Worm (Caenorhabditis elegans) whole organism, midembryonic: ENCODE measurements around the gene pgp-7.

Source experiments
- T22C8.4 ChIP-seq: fragments of 200-800 bp; sonication (Bioruptor generic); IDR thresholded peaks from 2 replicates; pipeline ENCODE4 v1.3.6; 2022; ENCODE audit warnings: missing genetic modification characterization, missing compliant biosample characterization
- cog-1 ChIP-seq: sonication (generic microtip); optimal IDR thresholded peaks from 2 replicates; lab custom pipeline; 2016; ENCODE audit warnings: missing genetic modification characterization, missing compliant biosample characterization
- flt-1 ChIP-seq: fragments of 200-800 bp; sonication (Bioruptor generic); IDR thresholded peaks from 2 replicates; pipeline ENCODE4 v1.3.6; 2022; ENCODE audit warnings: missing genetic modification characterization, missing compliant biosample characterization
- klf-2 ChIP-seq: fragments of 200-800 bp; sonication (Bioruptor generic); conservative IDR thresholded peaks from 2 replicates; pipeline ENCODE4 v1.3.6; 2022; ENCODE audit warnings: missing genetic modification reagents, missing genetic modification characterization, missing compliant biosample characterization
- med-1 ChIP-seq: sonication (generic microtip); optimal IDR thresholded peaks from 2 replicates; lab custom pipeline; 2017; ENCODE audit warnings: missing genetic modification characterization, mild to moderate bottlenecking, missing compliant biosample characterization, antibody characterized with exemption, missing genetic modification reagents; ENCODE audit not compliant: insufficient read depth
- ref-1 ChIP-seq: fragments of 200-800 bp; sonication (Bioruptor generic); conservative IDR thresholded peaks from 2 replicates; pipeline ENCODE4 v1.3.6; 2022; ENCODE audit warnings: missing genetic modification reagents, missing genetic modification characterization, missing compliant biosample characterization
- tab-1 ChIP-seq: fragments of 200-800 bp; sonication (Bioruptor generic); IDR thresholded peaks from 2 replicates; pipeline ENCODE4 v1.3.6; 2022; ENCODE audit warnings: missing genetic modification characterization, missing compliant biosample characterization
- ztf-23 ChIP-seq: fragments of 200-800 bp; sonication (Bioruptor generic); IDR thresholded peaks from 2 replicates; pipeline ENCODE4 v1.3.6; 2022; ENCODE audit warnings: missing genetic modification reagents, missing genetic modification characterization, missing compliant biosample characterization
- ztf-29 ChIP-seq: fragments of 200-800 bp; sonication (Bioruptor generic); IDR thresholded peaks from 2 replicates; pipeline ENCODE4 v1.3.6; 2022; ENCODE audit warnings: missing genetic modification reagents, missing genetic modification characterization, missing compliant biosample characterization

DNA sequence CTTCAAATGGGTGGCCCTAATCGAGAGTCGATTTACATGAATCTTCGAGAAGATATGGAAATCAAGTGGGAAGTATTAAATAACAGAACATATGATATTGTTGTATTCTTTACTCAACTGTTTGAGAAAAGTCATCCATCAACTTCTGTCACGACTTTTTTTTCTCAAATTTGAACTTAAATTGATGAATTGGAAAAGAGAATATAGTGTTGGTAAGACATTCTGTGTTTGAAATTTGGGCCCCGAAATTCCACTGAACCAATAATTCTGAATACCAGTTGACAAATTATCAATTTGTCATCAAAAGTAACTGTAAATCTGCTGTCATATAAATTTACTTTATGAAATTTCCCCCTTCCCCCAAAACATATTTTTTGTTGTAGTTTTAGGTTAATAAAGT is 23.1 kb downstream of the pgp-7 start:
- TF ChIP-seq cog-1 (no peak), tab-1 (GFP tag; lab: Robert Waterston, UW) (no peak), flt-1 (GFP tag; lab: Robert Waterston, UW) (no peak), ztf-29 (GFP tag; lab: Robert Waterston, UW) (no peak), T22C8.4 (GFP tag; lab: Robert Waterston, UW) (no peak), ref-1 (GFP tag; lab: Robert Waterston, UW) (no peak), med-1 (GFP tag; lab: Kevin White, UChicago) (no peak), ztf-23 (GFP tag; lab: Robert Waterston, UW) (no peak), klf-2 (no peak)
